Fruit fly (Drosophila melanogaster) whole organism: ENCODE results near the gene CG13045.

Source experiments
- CG8478 ChIP-seq: fragments of >200 bp; optimal IDR thresholded peaks from 2 replicates; lab custom pipeline; 2018; ENCODE audit warnings: inconsistent platforms
- pan ChIP-seq: fragments of >200 bp; optimal IDR thresholded peaks from 2 replicates; lab custom pipeline; 2017
- psq ChIP-seq: fragments of >200 bp; optimal IDR thresholded peaks from 2 replicates; lab custom pipeline; 2017
- usp ChIP-seq: fragments of >200 bp; optimal IDR thresholded peaks from 2 replicates; lab custom pipeline; 2017; ENCODE audit warnings: missing biosample characterization, missing genetic modification characterization, mixed read lengths

DNA sequence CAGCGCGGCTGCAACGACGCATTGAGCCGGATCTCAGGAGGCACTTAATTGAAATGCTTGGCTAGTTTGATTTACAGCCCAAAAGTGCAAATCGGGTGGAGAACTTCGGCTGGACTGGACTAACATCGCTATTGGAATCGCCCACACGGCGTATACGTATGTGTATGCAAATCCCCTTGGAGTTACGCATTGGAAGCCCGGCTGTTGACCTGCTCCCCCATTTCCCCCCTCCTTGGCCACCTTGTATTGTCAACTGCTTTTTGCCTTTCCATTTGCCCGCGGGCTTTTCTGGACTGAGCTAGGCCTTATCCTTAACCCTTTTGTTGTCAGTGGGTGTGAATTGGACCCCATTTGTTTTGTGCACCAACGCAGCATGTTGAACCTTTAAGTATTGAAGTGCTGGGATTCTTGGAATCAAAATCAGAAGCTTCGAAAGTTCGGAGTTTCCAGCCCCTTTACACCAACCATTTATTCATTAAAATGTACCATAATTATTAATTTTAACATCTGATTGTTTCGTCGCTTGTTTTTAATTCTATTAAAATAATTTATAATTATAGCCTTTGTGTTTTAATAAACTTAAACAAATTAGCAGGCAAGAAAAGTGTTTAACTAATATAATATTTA is 15.2 kb downstream of the CG13045 start:
- TF ChIP-seq psq (lab: Kevin White, UChicago), result no peak
- TF ChIP-seq pan, result no peak
- no peak for TF ChIP-seq usp (GFP tag; lab: Kevin White, UChicago)
- no peak for TF ChIP-seq CG8478 (lab: Kevin White, UChicago)
